Worm (Caenorhabditis elegans) whole organism, L1 larva: ENCODE measurements around the gene swt-5.

Source experiments
- blmp-1 ChIP-seq: fragments of 150-350 bp; optimal IDR thresholded peaks from 2 replicates; lab custom pipeline; 2014; ENCODE audit warnings: missing biosample characterization, missing genetic modification characterization
- dpl-1 ChIP-seq, 3 experiments: fragments of 150-350 bp in 2 of 3; sonication (generic microtip) in 1 of 3; optimal IDR thresholded peaks; 2 replicates each; lab custom pipeline; 2014 to 2017; ENCODE audit warnings: missing biosample characterization in 3 of 3, missing genetic modification characterization in 3 of 3, missing genetic modification reagents in 3 of 3
- elt-2 ChIP-seq: sonication (generic microtip); optimal IDR thresholded peaks from 2 replicates; lab custom pipeline; 2016; ENCODE audit warnings: missing genetic modification characterization, mild to moderate bottlenecking, inconsistent platforms, missing compliant biosample characterization, missing genetic modification reagents
- fkh-4 ChIP-seq: sonication (generic microtip); optimal IDR thresholded peaks from 2 replicates; lab custom pipeline; 2016; ENCODE audit warnings: missing compliant biosample characterization, missing genetic modification characterization, borderline replicate concordance
- hpl-2 ChIP-seq: fragments of 150-350 bp; optimal IDR thresholded peaks from 2 replicates; lab custom pipeline; 2014; ENCODE audit warnings: missing biosample characterization, missing genetic modification reagents, missing genetic modification characterization
- lin-39 ChIP-seq: fragments of 150-350 bp; optimal IDR thresholded peaks from 2 replicates; lab custom pipeline; 2014; ENCODE audit warnings: missing biosample characterization, missing genetic modification reagents, missing genetic modification characterization
- lsy-2 ChIP-seq, 2 experiments: fragments of 150-350 bp; optimal IDR thresholded peaks; 2 replicates each; lab custom pipeline; 2014; ENCODE audit warnings: missing biosample characterization in 2 of 2, missing genetic modification characterization in 2 of 2
- mep-1 ChIP-seq: fragments of 150-350 bp; optimal IDR thresholded peaks from 2 replicates; lab custom pipeline; 2014; ENCODE audit warnings: missing biosample characterization, missing genetic modification characterization
- pag-3 ChIP-seq: sonication (generic microtip); optimal IDR thresholded peaks from 2 replicates; lab custom pipeline; 2017; ENCODE audit warnings: missing genetic modification characterization, mild to moderate bottlenecking, missing compliant biosample characterization, antibody characterized with exemption, borderline replicate concordance; ENCODE audit not compliant: insufficient read depth
- unc-62 ChIP-seq: fragments of 150-350 bp; optimal IDR thresholded peaks from 2 replicates; lab custom pipeline; 2014; ENCODE audit warnings: missing biosample characterization, missing genetic modification reagents, missing genetic modification characterization
- unc-98 ChIP-seq: fragments of 200-800 bp; sonication (Bioruptor generic); IDR thresholded peaks from 2 replicates; pipeline ENCODE4 v1.3.6; 2022; ENCODE audit warnings: missing genetic modification characterization, missing compliant biosample characterization
- ztf-4 ChIP-seq: fragments of 150-350 bp; optimal IDR thresholded peaks from 2 replicates; lab custom pipeline; 2014; ENCODE audit warnings: missing biosample characterization, missing genetic modification characterization

ce11 chrV:9539638-9540037 is 38.4 kb downstream of the swt-5 start, which contains the start of gene C50F4.12:
- TF ChIP-seq hpl-2 (GFP tag; lab: Kevin White, UChicago) = no peak
- TF ChIP-seq unc-62 (GFP tag; lab: Kevin White, UChicago) = no peak
- no peak for TF ChIP-seq lin-39 (tag; lab: Kevin White, UChicago)
- no peak for TF ChIP-seq mep-1 (tag; lab: Kevin White, UChicago)
- TF ChIP-seq ztf-4 (tag; lab: Kevin White, UChicago) = no peak
- TF ChIP-seq elt-2 (tag; lab: Kevin White, UChicago) = no peak
- no peak for TF ChIP-seq lsy-2 (tag; optimal IDR thresholded peaks at IDR 0.05; lab: Kevin White, UChicago)
- TF ChIP-seq fkh-4 (tag; lab: Kevin White, UChicago) = no peak
- no peak for TF ChIP-seq dpl-1 (GFP tag; optimal IDR thresholded peaks at IDR 0.05; lab: Kevin White, UChicago)
- TF ChIP-seq blmp-1 (tag; lab: Kevin White, UChicago) = no peak
- TF ChIP-seq unc-98 = no peak
- no peak for TF ChIP-seq pag-3 (tag; lab: Kevin White, UChicago)
